Worm (Caenorhabditis elegans) whole organism, L1 larva: ENCODE data around the gene tlp-1.

Experiments used
- C04F5.9 ChIP-seq: sonication (generic microtip); optimal IDR thresholded peaks from 2 replicates; lab custom pipeline; 2016; ENCODE audit warnings: missing genetic modification characterization, missing compliant biosample characterization
- C34B4.2 ChIP-seq: sonication (generic microtip); optimal IDR thresholded peaks from 2 replicates; lab custom pipeline; 2017; ENCODE audit warnings: mild to moderate bottlenecking, missing genetic modification characterization, missing compliant biosample characterization
- Y116A8C.19 ChIP-seq: sonication (generic microtip); optimal IDR thresholded peaks from 2 replicates; lab custom pipeline; 2016; ENCODE audit warnings: missing compliant biosample characterization, missing genetic modification characterization, borderline replicate concordance
- alr-1 ChIP-seq: fragments of 200-800 bp; sonication (Bioruptor generic); optimal IDR thresholded peaks from 2 replicates; lab custom pipeline; 2018; ENCODE audit warnings: borderline replicate concordance, mild to moderate bottlenecking, missing genetic modification characterization, missing compliant biosample characterization
- blmp-1 ChIP-seq: fragments of 150-350 bp; optimal IDR thresholded peaks from 2 replicates; lab custom pipeline; 2014; ENCODE audit warnings: missing biosample characterization, missing genetic modification characterization
- ceh-90 ChIP-seq: sonication (generic microtip); optimal IDR thresholded peaks from 2 replicates; lab custom pipeline; 2016; ENCODE audit warnings: missing genetic modification characterization, missing compliant biosample characterization
- egl-13 ChIP-seq: sonication (generic microtip); optimal IDR thresholded peaks from 2 replicates; lab custom pipeline; 2016; ENCODE audit warnings: missing genotype, missing genetic modification reagents, missing genetic modification characterization, missing compliant biosample characterization
- egl-27 ChIP-seq, 2 experiments: fragments of 150-350 bp in 1 of 2; sonication (generic microtip); optimal IDR thresholded peaks; 3 replicates each; lab custom pipeline; 2017 to 2018; ENCODE audit warnings: missing biosample characterization in 2 of 2, missing genetic modification characterization in 2 of 2, missing genetic modification reagents in 2 of 2
- elt-2 ChIP-seq: sonication (generic microtip); optimal IDR thresholded peaks from 2 replicates; lab custom pipeline; 2016; ENCODE audit warnings: missing genetic modification characterization, mild to moderate bottlenecking, inconsistent platforms, missing compliant biosample characterization, missing genetic modification reagents
- elt-3 ChIP-seq, 6 experiments: fragments of 150-350 bp in 1 of 6; sonication (generic microtip); optimal IDR thresholded peaks; 2 replicates each; lab custom pipeline; 2017 to 2018; ENCODE audit warnings: missing biosample characterization in 6 of 6, missing genetic modification characterization in 6 of 6, inconsistent platforms in 1 of 6
- ets-5 ChIP-seq: fragments of 200-800 bp; sonication (Bioruptor generic); IDR thresholded peaks from 2 replicates; pipeline ENCODE4 v1.3.6; 2022; ENCODE audit warnings: missing genetic modification characterization, missing compliant biosample characterization
- fkh-4 ChIP-seq: sonication (generic microtip); optimal IDR thresholded peaks from 2 replicates; lab custom pipeline; 2016; ENCODE audit warnings: missing compliant biosample characterization, missing genetic modification characterization, borderline replicate concordance
- jun-1 ChIP-seq: fragments of 150-350 bp; optimal IDR thresholded peaks from 2 replicates; lab custom pipeline; 2014; ENCODE audit warnings: missing biosample characterization, missing genetic modification reagents, missing genetic modification characterization
- lin-13 ChIP-seq: fragments of 150-350 bp; optimal IDR thresholded peaks from 2 replicates; lab custom pipeline; 2014; ENCODE audit warnings: missing biosample characterization, missing genetic modification reagents, missing genetic modification characterization
- lin-14 ChIP-seq: fragments of 200-800 bp; sonication (Bioruptor generic); optimal IDR thresholded peaks from 2 replicates; lab custom pipeline; 2018; ENCODE audit warnings: mild to moderate bottlenecking, missing genetic modification characterization, moderate library complexity, missing compliant biosample characterization
- lin-39 ChIP-seq: fragments of 150-350 bp; optimal IDR thresholded peaks from 2 replicates; lab custom pipeline; 2014; ENCODE audit warnings: missing biosample characterization, missing genetic modification reagents, missing genetic modification characterization
- lir-3 ChIP-seq: sonication (generic microtip); optimal IDR thresholded peaks from 2 replicates; lab custom pipeline; 2016; ENCODE audit warnings: mild to moderate bottlenecking, missing genetic modification characterization, moderate library complexity, missing compliant biosample characterization; ENCODE audit not compliant: poor library complexity
- mdl-1 ChIP-seq, 2 experiments: fragments of 150-350 bp; optimal IDR thresholded peaks; 2 replicates each; lab custom pipeline; 2014 to 2017; ENCODE audit warnings: missing biosample characterization in 2 of 2, missing genetic modification characterization in 2 of 2, inconsistent platforms in 1 of 2
- nhr-11 ChIP-seq: fragments of 150-350 bp; optimal IDR thresholded peaks from 2 replicates; lab custom pipeline; 2014; ENCODE audit warnings: missing biosample characterization, missing genetic modification characterization
- nhr-19 ChIP-seq: fragments of 200-800 bp; sonication (Bioruptor generic); conservative IDR thresholded peaks from 2 replicates; pipeline ENCODE4 v1.3.6; 2022; ENCODE audit warnings: missing genetic modification characterization, missing compliant biosample characterization
- nhr-20 ChIP-seq: sonication (generic microtip); optimal IDR thresholded peaks from 2 replicates; lab custom pipeline; 2016; ENCODE audit warnings: mild to moderate bottlenecking, missing genetic modification characterization, missing compliant biosample characterization
- nhr-237 ChIP-seq: fragments of 150-350 bp; optimal IDR thresholded peaks from 2 replicates; lab custom pipeline; 2014; ENCODE audit warnings: missing biosample characterization, missing genetic modification characterization
- nhr-28 ChIP-seq: fragments of 150-350 bp; optimal IDR thresholded peaks from 2 replicates; lab custom pipeline; 2014; ENCODE audit warnings: missing biosample characterization, missing genetic modification characterization
- nhr-47 ChIP-seq: sonication (generic microtip); optimal IDR thresholded peaks from 2 replicates; lab custom pipeline; 2016; ENCODE audit warnings: mild to moderate bottlenecking, missing genetic modification characterization, moderate library complexity, missing compliant biosample characterization
- nhr-71 ChIP-seq: sonication (generic microtip); optimal IDR thresholded peaks from 2 replicates; lab custom pipeline; 2016; ENCODE audit warnings: mild to moderate bottlenecking, missing genetic modification characterization, moderate library complexity, missing compliant biosample characterization
- nhr-85 ChIP-seq: sonication (generic microtip); peaks from one replicate; lab custom pipeline; 2016; ENCODE audit warnings: missing genetic modification characterization, inconsistent platforms, missing compliant biosample characterization
- skn-1 ChIP-seq: fragments of 150-350 bp; optimal IDR thresholded peaks from 2 replicates; lab custom pipeline; 2014; ENCODE audit warnings: missing biosample characterization, missing genetic modification characterization
- tbx-2 ChIP-seq: sonication (generic microtip); optimal IDR thresholded peaks from 2 replicates; lab custom pipeline; 2016; ENCODE audit warnings: missing genetic modification characterization, missing compliant biosample characterization
- unc-130 ChIP-seq: fragments of 150-350 bp; optimal IDR thresholded peaks from 2 replicates; lab custom pipeline; 2017; ENCODE audit warnings: missing biosample characterization, missing genetic modification characterization, inconsistent platforms
- unc-30 ChIP-seq: sonication (generic microtip); optimal IDR thresholded peaks from 2 replicates; lab custom pipeline; 2017; ENCODE audit warnings: missing biosample characterization, missing genetic modification characterization
- unc-62 ChIP-seq: fragments of 150-350 bp; optimal IDR thresholded peaks from 2 replicates; lab custom pipeline; 2014; ENCODE audit warnings: missing biosample characterization, missing genetic modification reagents, missing genetic modification characterization
- xbp-1 ChIP-seq: sonication (generic microtip); optimal IDR thresholded peaks from 2 replicates; lab custom pipeline; 2016; ENCODE audit warnings: missing genetic modification characterization, missing compliant biosample characterization
- zip-4 ChIP-seq: fragments of 200-800 bp; sonication (Bioruptor generic); optimal IDR thresholded peaks from 2 replicates; lab custom pipeline; 2018; ENCODE audit warnings: mild to moderate bottlenecking, missing genetic modification characterization, moderate library complexity, missing compliant biosample characterization
- ztf-4 ChIP-seq: fragments of 150-350 bp; optimal IDR thresholded peaks from 2 replicates; lab custom pipeline; 2014; ENCODE audit warnings: missing biosample characterization, missing genetic modification characterization

Gene tlp-1

ce11 chrIV:13682733-13683132 is 21.1 kb downstream of the tlp-1 start (continued):
- peak; percentile 73 for TF ChIP-seq tbx-2
- peak in 1 of 2 experiments; percentile 29 for TF ChIP-seq egl-27 (tag; optimal IDR thresholded peaks at IDR 0.05; lab: Kevin White, UChicago)
- TF ChIP-seq nhr-85 (tag; lab: Kevin White, UChicago): peak; percentile 95
- TF ChIP-seq egl-13: no peak
- TF ChIP-seq jun-1 (tag; lab: Kevin White, UChicago): no peak
- peak; percentile 53 for TF ChIP-seq nhr-20 (tag; lab: Kevin White, UChicago)
- peak; percentile 85 for TF ChIP-seq blmp-1
- peak; percentile 30 for TF ChIP-seq nhr-19
- peak; percentile 67 for TF ChIP-seq nhr-71 (tag; lab: Kevin White, UChicago)
- TF ChIP-seq fkh-4 (tag; lab: Kevin White, UChicago): no peak
- TF ChIP-seq C04F5.9 (tag; lab: Kevin White, UChicago): no peak
- TF ChIP-seq elt-2 (tag; lab: Kevin White, UChicago): no peak
- peak in 5 of 6 experiments; percentile 54 to 98 (median 70) for TF ChIP-seq elt-3 (tag; optimal IDR thresholded peaks at IDR 0.05; lab: Kevin White, UChicago)
- TF ChIP-seq ztf-4 (tag; lab: Kevin White, UChicago): no peak
- peak; percentile 49 for TF ChIP-seq unc-130 (tag; lab: Kevin White, UChicago)

- no peak for TF ChIP-seq Y116A8C.19
- no peak for TF ChIP-seq lin-13 (GFP tag; lab: Kevin White, UChicago)
- no peak for TF ChIP-seq lin-14 (GFP tag; lab: Kevin White, UChicago)
- no peak for TF ChIP-seq fkh-4 (tag; lab: Kevin White, UChicago)
- no peak for TF ChIP-seq alr-1
- TF ChIP-seq unc-30 (tag; lab: Kevin White, UChicago): no peak
- TF ChIP-seq skn-1 (tag; lab: Kevin White, UChicago): no peak
- TF ChIP-seq C34B4.2: no peak
- no peak for TF ChIP-seq blmp-1
- no peak for TF ChIP-seq jun-1 (tag; lab: Kevin White, UChicago)
- TF ChIP-seq C04F5.9 (tag; lab: Kevin White, UChicago): no peak
- no peak for TF ChIP-seq nhr-237 (tag; lab: Kevin White, UChicago)
- no peak for TF ChIP-seq nhr-28
Observed at ce11 chrIV:13679495-13679894, 24.4 kb downstream of the tlp-1 start.

ce11 chrIV:13678649-13679048 is 25.2 kb downstream of the tlp-1 start, which contains the start of gene srlf-26:
Gene srlf-26 (plus strand): TSS chrIV:13678949.
- no peak for TF ChIP-seq ets-5 (GFP tag; lab: Robert Waterston, UW)
- TF ChIP-seq nhr-71 (tag; lab: Kevin White, UChicago): no peak
- TF ChIP-seq zip-4 (GFP tag; lab: Kevin White, UChicago): no peak
- no peak for TF ChIP-seq nhr-47 (tag; lab: Kevin White, UChicago)
- no peak for TF ChIP-seq mdl-1 (tag; optimal IDR thresholded peaks at IDR 0.05; lab: Kevin White, UChicago)
- TF ChIP-seq nhr-11 (tag; lab: Kevin White, UChicago): no peak
- TF ChIP-seq lin-14 (GFP tag; lab: Kevin White, UChicago): no peak
- no peak for TF ChIP-seq nhr-85 (tag; lab: Kevin White, UChicago)

- TF ChIP-seq xbp-1 (no peak), ceh-90 (tag; lab: Kevin White, UChicago) (no peak), unc-62 (GFP tag; lab: Kevin White, UChicago) (no peak), lir-3 (tag; lab: Kevin White, UChicago) (no peak), blmp-1 (no peak), lin-39 (no peak)
Observed at ce11 chrIV:13673504-13673903, 30.4 kb downstream of the tlp-1 start, which contains the start of gene oac-48. Gene oac-48 (plus strand): TSS chrIV:13673804.
